Worm (Caenorhabditis elegans): ENCODE measurements around the gene scb-1.

scb-1 gene

DNA sequence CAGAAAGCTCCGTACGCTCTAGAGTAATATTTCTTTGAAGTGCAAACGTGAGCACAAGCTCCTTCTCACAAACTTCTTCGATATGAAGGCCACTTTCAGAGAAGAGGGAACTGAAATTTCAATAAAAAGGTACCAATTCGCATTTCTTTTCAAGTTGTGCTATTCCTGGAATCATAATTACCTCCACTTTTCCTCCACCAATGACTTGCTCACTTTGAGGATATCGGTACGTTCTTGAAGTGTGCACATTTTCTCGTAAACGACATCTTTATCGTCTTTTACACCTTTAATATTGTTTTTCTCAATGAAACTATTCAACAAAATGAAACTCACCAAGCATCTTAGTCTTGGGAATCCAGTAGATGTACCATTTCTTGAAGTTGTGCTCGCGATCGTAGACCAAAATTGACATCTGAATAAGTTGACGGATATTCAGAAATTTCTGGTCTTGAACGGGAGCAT, at the start of gene scb-1:
Gene scb-1 (minus strand): TSS at position 412 of the 462 bp plus-strand sequence.
- TF ChIP-seq flt-1 (GFP tag; IDR thresholded peaks at IDR 0.05): no peak
- no peak for TF ChIP-seq med-1 (GFP tag; optimal IDR thresholded peaks at IDR 0.05; ENCODE audit: insufficient read depth)
- no peak for TF ChIP-seq ztf-23 (GFP tag; IDR thresholded peaks at IDR 0.05)
- no peak for TF ChIP-seq ztf-29 (GFP tag; IDR thresholded peaks at IDR 0.05)
- no peak for TF ChIP-seq ref-1 (GFP tag; conservative IDR thresholded peaks at IDR 0.05)
- TF ChIP-seq tab-1 (GFP tag; IDR thresholded peaks at IDR 0.05): no peak
- TF ChIP-seq T22C8.4 (GFP tag; IDR thresholded peaks at IDR 0.05): no peak
- TF ChIP-seq klf-2 (GFP tag; conservative IDR thresholded peaks at IDR 0.05): no peak
- no peak for TF ChIP-seq cog-1 (tag; optimal IDR thresholded peaks at IDR 0.05)

ce11 chrV:11167745-11168144, 48.2 kb upstream of the scb-1 start:
- TF ChIP-seq ztf-29 (GFP tag; IDR thresholded peaks at IDR 0.05): no peak
- no peak for TF ChIP-seq tab-1 (GFP tag; IDR thresholded peaks at IDR 0.05)
- no peak for TF ChIP-seq ref-1 (GFP tag; conservative IDR thresholded peaks at IDR 0.05)
- TF ChIP-seq klf-2 (GFP tag; conservative IDR thresholded peaks at IDR 0.05): no peak
- TF ChIP-seq T22C8.4 (GFP tag; IDR thresholded peaks at IDR 0.05): no peak
- no peak for TF ChIP-seq ztf-23 (GFP tag; IDR thresholded peaks at IDR 0.05)
- no peak for TF ChIP-seq med-1 (GFP tag; optimal IDR thresholded peaks at IDR 0.05; ENCODE audit: insufficient read depth)
- TF ChIP-seq cog-1 (tag; optimal IDR thresholded peaks at IDR 0.05): no peak
- no peak for TF ChIP-seq flt-1 (GFP tag; IDR thresholded peaks at IDR 0.05)

ce11 chrV:11164475-11164874, 45.0 kb upstream of the scb-1 start, which contains the start of gene srg-40:
Gene srg-40, minus strand, starts transcription at chrV:11164575.
- TF ChIP-seq tab-1 (GFP tag; IDR thresholded peaks at IDR 0.05): no peak
- no peak for TF ChIP-seq flt-1 (GFP tag; IDR thresholded peaks at IDR 0.05)
- TF ChIP-seq ztf-29 (GFP tag; IDR thresholded peaks at IDR 0.05): no peak
- TF ChIP-seq med-1 (GFP tag; optimal IDR thresholded peaks at IDR 0.05; ENCODE audit: insufficient read depth): no peak
- no peak for TF ChIP-seq ref-1 (GFP tag; conservative IDR thresholded peaks at IDR 0.05)
- TF ChIP-seq T22C8.4 (GFP tag; IDR thresholded peaks at IDR 0.05): no peak
- TF ChIP-seq cog-1 (tag; optimal IDR thresholded peaks at IDR 0.05): no peak

DNA sequence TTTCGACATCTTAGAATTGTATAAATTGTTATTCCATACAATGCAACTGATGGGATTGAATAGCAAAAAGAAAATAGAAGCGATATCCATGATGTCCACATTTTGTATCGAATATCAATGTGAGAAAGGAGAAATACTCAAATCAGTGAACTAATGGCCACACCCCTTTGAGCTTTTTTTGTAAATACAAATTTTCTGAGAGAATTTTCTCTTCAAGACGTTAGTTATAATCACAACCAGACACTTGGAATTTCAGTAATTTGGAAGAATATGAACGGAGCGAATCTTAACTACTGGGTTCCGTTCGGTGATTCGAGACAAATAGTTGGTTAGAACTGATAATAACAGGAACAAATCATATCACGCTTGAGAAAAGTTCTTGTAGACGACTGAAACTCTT, 42.3 kb upstream of the scb-1 start, which contains the start of gene srg-41:
Gene srg-41 (minus strand): TSS at position 101 of the 400 bp plus-strand sequence.
- TF ChIP-seq T22C8.4 (GFP tag; IDR thresholded peaks at IDR 0.05): no peak

DNA sequence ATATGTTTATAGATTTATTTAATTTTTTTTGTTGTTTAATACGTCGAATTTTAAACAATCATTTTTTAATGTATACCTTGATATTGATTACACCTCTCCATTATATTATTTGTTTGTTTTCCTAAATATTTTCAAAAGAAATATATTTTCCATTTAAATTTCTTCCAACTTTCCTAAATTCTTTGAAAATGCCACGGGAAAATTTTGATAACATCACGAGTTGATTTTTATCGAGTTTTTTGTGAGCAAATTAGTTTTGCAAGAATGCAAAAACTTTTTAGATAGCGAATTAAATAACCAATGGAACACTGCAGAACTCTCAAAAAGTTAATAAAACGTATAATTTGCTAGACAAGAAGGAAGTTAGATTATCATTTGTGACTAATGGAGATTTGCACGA, 38.4 kb upstream of the scb-1 start, which contains the start of gene srg-42:
Gene srg-42 (minus strand): TSS at position 101 of the 400 bp plus-strand sequence.
- no peak for TF ChIP-seq cog-1 (tag; optimal IDR thresholded peaks at IDR 0.05)
- no peak for TF ChIP-seq ztf-23 (GFP tag; IDR thresholded peaks at IDR 0.05)
- TF ChIP-seq ztf-29 (GFP tag; IDR thresholded peaks at IDR 0.05): no peak
- no peak for TF ChIP-seq T22C8.4 (GFP tag; IDR thresholded peaks at IDR 0.05)

- TF ChIP-seq tab-1 (GFP tag; IDR thresholded peaks at IDR 0.05): no peak
- TF ChIP-seq T22C8.4 (GFP tag; IDR thresholded peaks at IDR 0.05): no peak
- TF ChIP-seq cog-1 (tag; optimal IDR thresholded peaks at IDR 0.05): no peak
- no peak for TF ChIP-seq ztf-23 (GFP tag; IDR thresholded peaks at IDR 0.05)
- TF ChIP-seq ztf-29 (GFP tag; IDR thresholded peaks at IDR 0.05): no peak
- TF ChIP-seq ref-1 (GFP tag; conservative IDR thresholded peaks at IDR 0.05): no peak
- TF ChIP-seq flt-1 (GFP tag; IDR thresholded peaks at IDR 0.05): no peak
- TF ChIP-seq klf-2 (GFP tag; conservative IDR thresholded peaks at IDR 0.05): no peak
- TF ChIP-seq med-1 (GFP tag; optimal IDR thresholded peaks at IDR 0.05; ENCODE audit: insufficient read depth): no peak
These were observed 37.1 kb upstream of the scb-1 start for ce11 chrV:11156589-11156988.

ce11 chrV:11155553-11155952, 36.0 kb upstream of the scb-1 start, which contains the start of gene srg-38:
Gene srg-38, minus strand, starts transcription at chrV:11155653.
- no peak for TF ChIP-seq ztf-29 (GFP tag; IDR thresholded peaks at IDR 0.05)
- TF ChIP-seq flt-1 (GFP tag; IDR thresholded peaks at IDR 0.05): no peak
- no peak for TF ChIP-seq cog-1 (tag; optimal IDR thresholded peaks at IDR 0.05)
- no peak for TF ChIP-seq klf-2 (GFP tag; conservative IDR thresholded peaks at IDR 0.05)
- no peak for TF ChIP-seq med-1 (GFP tag; optimal IDR thresholded peaks at IDR 0.05; ENCODE audit: insufficient read depth)
- no peak for TF ChIP-seq ref-1 (GFP tag; conservative IDR thresholded peaks at IDR 0.05)
- no peak for TF ChIP-seq T22C8.4 (GFP tag; IDR thresholded peaks at IDR 0.05)
- no peak for TF ChIP-seq tab-1 (GFP tag; IDR thresholded peaks at IDR 0.05)

- no peak for TF ChIP-seq tab-1 (GFP tag; IDR thresholded peaks at IDR 0.05)
- no peak for TF ChIP-seq T22C8.4 (GFP tag; IDR thresholded peaks at IDR 0.05)
- no peak for TF ChIP-seq cog-1 (tag; optimal IDR thresholded peaks at IDR 0.05)
- no peak for TF ChIP-seq flt-1 (GFP tag; IDR thresholded peaks at IDR 0.05)
- no peak for TF ChIP-seq ztf-23 (GFP tag; IDR thresholded peaks at IDR 0.05)
- TF ChIP-seq klf-2 (GFP tag; conservative IDR thresholded peaks at IDR 0.05): no peak
- no peak for TF ChIP-seq med-1 (GFP tag; optimal IDR thresholded peaks at IDR 0.05; ENCODE audit: insufficient read depth)
- TF ChIP-seq ztf-29 (GFP tag; IDR thresholded peaks at IDR 0.05): no peak
- TF ChIP-seq ref-1 (GFP tag; conservative IDR thresholded peaks at IDR 0.05): no peak
These were observed 32.8 kb upstream of the scb-1 start, which contains the start of gene srg-39 for ce11 chrV:11152333-11152732. Gene srg-39, minus strand, starts transcription at chrV:11152433.

DNA sequence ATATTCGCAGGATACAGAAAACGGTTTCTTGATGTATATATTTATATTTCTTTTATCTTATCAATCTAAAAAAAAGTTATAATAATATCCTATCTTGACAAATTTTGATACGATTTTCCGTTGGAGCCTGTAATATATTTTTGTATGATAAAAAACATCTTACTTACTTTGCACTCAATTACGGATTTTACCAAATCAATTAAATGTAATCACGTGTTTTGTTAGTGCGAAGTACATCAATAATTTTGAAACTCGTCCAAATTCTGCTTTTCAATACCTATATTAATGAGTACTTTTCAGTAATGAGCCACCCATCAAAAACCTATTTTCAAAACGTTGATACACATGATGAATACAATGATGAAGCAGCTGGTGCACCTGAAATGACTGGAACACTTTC, 29.9 kb upstream of the scb-1 start, which contains the start of gene T19C4.1:
Gene T19C4.1 (plus strand): TSS at position 301 of the 400 bp plus-strand sequence.
- TF ChIP-seq tab-1 (GFP tag; IDR thresholded peaks at IDR 0.05): no peak

- TF ChIP-seq med-1 (GFP tag; optimal IDR thresholded peaks at IDR 0.05; ENCODE audit: insufficient read depth) (no peak), ref-1 (GFP tag; conservative IDR thresholded peaks at IDR 0.05) (no peak), tab-1 (GFP tag; IDR thresholded peaks at IDR 0.05) (no peak), T22C8.4 (GFP tag; IDR thresholded peaks at IDR 0.05) (no peak), ztf-29 (GFP tag; IDR thresholded peaks at IDR 0.05) (no peak), cog-1 (tag; optimal IDR thresholded peaks at IDR 0.05) (no peak), ztf-23 (GFP tag; IDR thresholded peaks at IDR 0.05) (no peak), klf-2 (GFP tag; conservative IDR thresholded peaks at IDR 0.05) (no peak), flt-1 (GFP tag; IDR thresholded peaks at IDR 0.05) (no peak)
These were observed 29.5 kb upstream of the scb-1 start for ce11 chrV:11148971-11149370.

All from whole organism, midembryonic.